Fruit fly (Drosophila melanogaster): ENCODE data around the gene CG42460.

Gene CG42460

dm6 chr2L:3339420-3339819 is 48.9 kb downstream of the CG42460 start (continued):
- TF ChIP-seq scrt (GFP tag; optimal IDR thresholded peaks at IDR 0.05): no peak
- TF ChIP-seq CG2199 (GFP tag; IDR thresholded peaks at IDR 0.05): 0 out of 3 replicates have a peak, but pooled peaks have one; percentile 19
- TF ChIP-seq zfh2 (GFP tag; optimal IDR thresholded peaks at IDR 0.05): no peak
- 0 out of 3 replicates have a peak, but pooled peaks have one; percentile 36 for TF ChIP-seq Opbp (GFP tag; IDR thresholded peaks at IDR 0.05; ENCODE audit: partially characterized antibody)
- peak; percentile 67 for TF ChIP-seq abd-A (tag; optimal IDR thresholded peaks at IDR 0.05)
- no peak for TF ChIP-seq hbn (GFP tag; IDR thresholded peaks at IDR 0.05; ENCODE audit: partially characterized antibody)
- no peak for TF ChIP-seq vfl (GFP tag; optimal IDR thresholded peaks at IDR 0.05)
- peak; percentile 57; the same call in 2 of the 3 replicates for TF ChIP-seq ci (GFP tag; IDR thresholded peaks at IDR 0.05)
- peak; percentile 83 for TF ChIP-seq HLHmδ (GFP tag; optimal IDR thresholded peaks at IDR 0.05)
- no peak for TF ChIP-seq danr (GFP tag; IDR thresholded peaks at IDR 0.05)
- TF ChIP-seq CG10321 (GFP tag; IDR thresholded peaks at IDR 0.05): peak; percentile 91
- 0 out of 2 replicates have a peak, but pooled peaks have one; percentile 40 for TF ChIP-seq sob (GFP tag; IDR thresholded peaks at IDR 0.05)
- TF ChIP-seq CG18262 (tag; optimal IDR thresholded peaks at IDR 0.05): no peak
- peak; percentile 74 for TF ChIP-seq cg (GFP tag; optimal IDR thresholded peaks at IDR 0.05)
- 0 out of 4 replicates have a peak, but pooled peaks have one; percentile 5 for TF ChIP-seq chinmo (GFP tag; IDR thresholded peaks at IDR 0.05; ENCODE audit: partially characterized antibody)
- TF ChIP-seq so (GFP tag; IDR thresholded peaks at IDR 0.05): 0 out of 3 replicates have a peak, but pooled peaks have one; percentile 26
- TF ChIP-seq wek (GFP tag; optimal IDR thresholded peaks at IDR 0.05): peak; percentile 0
- peak; percentile 87 for TF ChIP-seq sr (GFP tag; IDR thresholded peaks at IDR 0.05)
- peak; percentile 50 for TF ChIP-seq CG32767 (GFP tag; IDR thresholded peaks at IDR 0.05)
- TF ChIP-seq lov (optimal IDR thresholded peaks at IDR 0.05): no peak
- TF ChIP-seq lov (GFP tag; IDR thresholded peaks at IDR 0.05): 0 out of 3 replicates have a peak, but pooled peaks have one; percentile 13
- TF ChIP-seq kni (GFP tag; optimal IDR thresholded peaks at IDR 0.05): peak; percentile 75
- TF ChIP-seq CG10267 (tag; optimal IDR thresholded peaks at IDR 0.05): no peak
- no peak for TF ChIP-seq ems (GFP tag; optimal IDR thresholded peaks at IDR 0.05)
- TF ChIP-seq fd64A (GFP tag; optimal IDR thresholded peaks at IDR 0.05): no peak
- TF ChIP-seq CG12769 (tag; optimal IDR thresholded peaks at IDR 0.05): peak; percentile 3
- peak; percentile 21 for TF ChIP-seq ATbp (GFP tag; optimal IDR thresholded peaks at IDR 0.05)
- no peak for TF ChIP-seq slou (GFP tag; optimal IDR thresholded peaks at IDR 0.05)
- no peak for TF ChIP-seq phol (tag; optimal IDR thresholded peaks at IDR 0.05)
- 0 out of 3 replicates have a peak, but pooled peaks have one; percentile 7 for TF ChIP-seq knrl (GFP tag; IDR thresholded peaks at IDR 0.05; ENCODE audit: partially characterized antibody)
- peak; percentile 38; the same call in 2 of the 3 replicates for TF ChIP-seq Aef1 (GFP tag; IDR thresholded peaks at IDR 0.05)
- peak; percentile 91 for TF ChIP-seq vvl (GFP tag; IDR thresholded peaks at IDR 0.05)
- peak; percentile 83 for TF ChIP-seq z (GFP tag; IDR thresholded peaks at IDR 0.05)
- peak in 1 of 2 experiments; percentile 96 for TF ChIP-seq Hr78 (GFP tag; optimal IDR thresholded peaks at IDR 0.05)
- no peak for TF ChIP-seq trh (GFP tag; optimal IDR thresholded peaks at IDR 0.05)
- TF ChIP-seq CG6791 (GFP tag; IDR thresholded peaks at IDR 0.05; ENCODE audit: partially characterized antibody): peak; percentile 42; the same call in 1 of the 3 replicates
- no peak for TF ChIP-seq Dip2 (GFP tag; IDR thresholded peaks at IDR 0.05)
- no peak for TF ChIP-seq CG6175 (GFP tag; IDR thresholded peaks at IDR 0.05)
- 0 out of 3 replicates have a peak, but pooled peaks have one; percentile 38 for TF ChIP-seq Optix (GFP tag; IDR thresholded peaks at IDR 0.05)
- peak; percentile 16 for TF ChIP-seq CG10543 (GFP tag; optimal IDR thresholded peaks at IDR 0.05)
- TF ChIP-seq klu (GFP tag; IDR thresholded peaks at IDR 0.05): peak; percentile 17; the same call in 1 of the 2 replicates
- TF ChIP-seq pan (optimal IDR thresholded peaks at IDR 0.05): no peak
- peak in 1 of 2 experiments; percentile 49 for TF ChIP-seq pan (GFP tag; optimal IDR thresholded peaks at IDR 0.05 in 1 of 2, IDR thresholded peaks at IDR 0.05 in 1 of 2)
- TF ChIP-seq Blimp-1 (GFP tag; optimal IDR thresholded peaks at IDR 0.05): peak; percentile 18
- no peak for TF ChIP-seq Dp (GFP tag; optimal IDR thresholded peaks at IDR 0.05)
